Worm (Caenorhabditis elegans): ENCODE results near the gene lin-1.

ce11 chrIV:2298388-2298787, 1.7 kb downstream of the lin-1 start:
- TF ChIP-seq hlh-30 (tag; optimal IDR thresholded peaks at IDR 0.05; ENCODE audit: insufficient read depth) (no peak), unc-42 (tag; optimal IDR thresholded peaks at IDR 0.05) (no peak), rnt-1 (tag; optimal IDR thresholded peaks at IDR 0.05) (no peak), che-1 (tag; optimal IDR thresholded peaks at IDR 0.05) (no peak), ama-1 (optimal IDR thresholded peaks at IDR 0.05) (no peak), elt-2 (tag; optimal IDR thresholded peaks at IDR 0.05) (no peak), ceh-14 (tag; optimal IDR thresholded peaks at IDR 0.05) (no peak), hlh-8 (tag; optimal IDR thresholded peaks at IDR 0.05) (no peak)

Data from whole organism, late embryonic.